Fruit fly (Drosophila melanogaster) whole organism, embryonic: ENCODE data around the gene CG11741.

Experiments
- ATbp ChIP-seq: fragments of 200-800 bp; sonication (Bioruptor generic); optimal IDR thresholded peaks from 2 replicates; lab custom pipeline; 2017; ENCODE audit warnings: missing biosample characterization, mild to moderate bottlenecking, missing genetic modification characterization, missing genetic modification reagents
- B-H1 ChIP-seq: fragments of 200-800 bp; sonication (Bioruptor generic); IDR thresholded peaks from 3 replicates; pipeline ENCODE4 v1.3.6; 2022; ENCODE audit warnings: missing biosample characterization, missing genetic modification characterization
- CG10366 ChIP-seq: fragments of 200-800 bp; sonication (Bioruptor generic); IDR thresholded peaks from 2 replicates; pipeline ENCODE4 v1.3.6; 2022; ENCODE audit warnings: missing biosample characterization, missing genetic modification characterization
- CG11398 ChIP-seq: fragments of 200-800 bp; sonication (Bioruptor generic); optimal IDR thresholded peaks from 2 replicates; lab custom pipeline; 2016; ENCODE audit warnings: missing biosample characterization, missing genetic modification characterization
- CG11504 ChIP-seq: fragments of 200-800 bp; sonication (Bioruptor generic); optimal IDR thresholded peaks from 3 replicates; lab custom pipeline; 2019; ENCODE audit warnings: missing biosample characterization, mild to moderate bottlenecking, missing genetic modification characterization, moderate library complexity
- CG12104 ChIP-seq: fragments of 200-800 bp; sonication (Bioruptor generic); optimal IDR thresholded peaks from 3 replicates; lab custom pipeline; 2016; ENCODE audit warnings: missing biosample characterization, missing genetic modification characterization
- CG13424 ChIP-seq: fragments of 200-800 bp; sonication (Bioruptor generic); optimal IDR thresholded peaks from 2 replicates; lab custom pipeline; 2019; ENCODE audit warnings: missing biosample characterization, mild to moderate bottlenecking, missing genetic modification characterization, moderate library complexity
- CG14667 ChIP-seq: fragments of 200-800 bp; sonication (Bioruptor generic); IDR thresholded peaks from 2 replicates; pipeline ENCODE4 v1.3.6; 2022; ENCODE audit warnings: missing biosample characterization, missing genetic modification characterization
- CG17359 ChIP-seq: fragments of 200-800 bp; sonication (Bioruptor generic); optimal IDR thresholded peaks from 3 replicates; lab custom pipeline; 2018; ENCODE audit warnings: missing biosample characterization, mild to moderate bottlenecking, missing genetic modification characterization, moderate library complexity
- CG31365 ChIP-seq: fragments of 200-800 bp; sonication (Bioruptor generic); optimal IDR thresholded peaks from 2 replicates; lab custom pipeline; 2018; ENCODE audit warnings: missing biosample characterization, mild to moderate bottlenecking, missing genetic modification characterization
- CG3847 ChIP-seq: fragments of 200-800 bp; sonication (Bioruptor generic); IDR thresholded peaks from 2 replicates; pipeline ENCODE4 v1.3.6; 2022; ENCODE audit warnings: missing biosample characterization, missing genetic modification characterization
- CG43689 ChIP-seq: fragments of 200-800 bp; sonication (Bioruptor generic); IDR thresholded peaks from 2 replicates; pipeline ENCODE4 v1.3.6; 2022; ENCODE audit warnings: missing biosample characterization, missing genetic modification characterization
- CG5180 ChIP-seq: fragments of 200-800 bp; sonication (Bioruptor generic); optimal IDR thresholded peaks from 3 replicates; lab custom pipeline; 2017; ENCODE audit warnings: missing biosample characterization, missing genetic modification characterization, mild to moderate bottlenecking, moderate library complexity, missing genetic modification reagents
- CG7372 ChIP-seq: fragments of 200-800 bp; sonication (Bioruptor generic); IDR thresholded peaks from 2 replicates; pipeline ENCODE4 v1.3.6; 2022; ENCODE audit warnings: missing biosample characterization, missing genetic modification characterization
- D ChIP-seq, 2 experiments: fragments of 200-800 bp in 1 of 2; fragments of >200 bp in 1 of 2; sonication (Bioruptor generic) in 1 of 2; optimal IDR thresholded peaks; 2 replicates in 1 of 2; 3 replicates in 1 of 2; lab custom pipeline; 2017; ENCODE audit warnings: mild to moderate bottlenecking in 1 of 2, missing biosample characterization in 1 of 2, missing genetic modification characterization in 1 of 2, missing genetic modification reagents in 1 of 2
- Deaf1 ChIP-seq: fragments of 200-800 bp; optimal IDR thresholded peaks from 3 replicates; lab custom pipeline; 2019; ENCODE audit warnings: missing biosample characterization, mild to moderate bottlenecking, missing genetic modification characterization, moderate library complexity
- E2f2 ChIP-seq: fragments of 200-800 bp; sonication (Bioruptor generic); IDR thresholded peaks from 2 replicates; pipeline ENCODE4 v1.3.6; 2022; ENCODE audit warnings: missing biosample characterization, missing genetic modification characterization
- Hand ChIP-seq: fragments of 200-800 bp; sonication (Bioruptor generic); optimal IDR thresholded peaks from 2 replicates; lab custom pipeline; 2017; ENCODE audit warnings: mild to moderate bottlenecking, missing biosample characterization, missing genetic modification reagents, missing genetic modification characterization
- Hey ChIP-seq: fragments of 200-800 bp; sonication (Bioruptor generic); optimal IDR thresholded peaks from 3 replicates; lab custom pipeline; 2018; ENCODE audit warnings: missing biosample characterization, mild to moderate bottlenecking, missing genetic modification characterization
- MBD-R2 ChIP-seq: fragments of 200-800 bp; sonication (Bioruptor generic); IDR thresholded peaks from 2 replicates; pipeline ENCODE4 v1.3.6; 2022; ENCODE audit warnings: missing biosample characterization, missing genetic modification characterization
- NfI ChIP-seq: fragments of 200-800 bp; sonication (Bioruptor generic); optimal IDR thresholded peaks from 3 replicates; lab custom pipeline; 2018; ENCODE audit warnings: missing biosample characterization, mild to moderate bottlenecking, missing genetic modification characterization, moderate library complexity
- Sox100B ChIP-seq: fragments of 200-800 bp; sonication (Bioruptor generic); optimal IDR thresholded peaks from 3 replicates; lab custom pipeline; 2018; ENCODE audit warnings: missing biosample characterization, mild to moderate bottlenecking, missing genetic modification characterization
- ap ChIP-seq: fragments of 200-800 bp; sonication (Bioruptor generic); IDR thresholded peaks from 2 replicates; pipeline ENCODE4 v1.3.6; 2022; ENCODE audit warnings: missing biosample characterization, missing genetic modification characterization
- ara ChIP-seq: fragments of 200-800 bp; sonication (Bioruptor generic); IDR thresholded peaks from 2 replicates; pipeline ENCODE4 v1.3.6; 2022; ENCODE audit warnings: missing biosample characterization, missing genetic modification characterization
- az2 ChIP-seq: fragments of 200-800 bp; sonication (Bioruptor generic); optimal IDR thresholded peaks from 3 replicates; lab custom pipeline; 2016; ENCODE audit warnings: missing biosample characterization, missing genetic modification characterization
- bowl ChIP-seq: fragments of 200-800 bp; sonication (Bioruptor generic); IDR thresholded peaks from 2 replicates; pipeline ENCODE4 v1.3.6; 2022; ENCODE audit warnings: missing biosample characterization, missing genetic modification characterization
- cas ChIP-seq: fragments of 200-800 bp; sonication (Bioruptor generic); IDR thresholded peaks from 2 replicates; pipeline ENCODE4 v1.3.6; 2022; ENCODE audit warnings: missing biosample characterization, missing genetic modification characterization
- chinmo ChIP-seq: fragments of 200-800 bp; sonication (Bioruptor generic); IDR thresholded peaks from 4 replicates; pipeline ENCODE4 v1.3.6; 2022; ENCODE audit warnings: missing biosample characterization, missing genetic modification characterization; ENCODE audit not compliant: partially characterized antibody
- cwo ChIP-seq: fragments of 200-800 bp; sonication (Bioruptor generic); optimal IDR thresholded peaks from 3 replicates; lab custom pipeline; 2017; ENCODE audit warnings: missing biosample characterization, missing genetic modification characterization, mild to moderate bottlenecking, moderate library complexity, missing genetic modification reagents
- da ChIP-seq: fragments of 200-800 bp; sonication (Bioruptor generic); optimal IDR thresholded peaks from 2 replicates; lab custom pipeline; 2016; ENCODE audit warnings: missing biosample characterization, missing genetic modification characterization
- dimm ChIP-seq: fragments of 200-800 bp; sonication (Bioruptor generic); IDR thresholded peaks from 2 replicates; pipeline ENCODE4 v1.3.6; 2022; ENCODE audit warnings: missing biosample characterization, missing genetic modification characterization
- ewg ChIP-seq: fragments of 200-800 bp; sonication (Bioruptor generic); optimal IDR thresholded peaks from 3 replicates; lab custom pipeline; 2017; ENCODE audit warnings: mild to moderate bottlenecking, missing biosample characterization, missing genetic modification reagents, missing genetic modification characterization
- fd96Cb ChIP-seq: fragments of 200-800 bp; sonication (Bioruptor generic); optimal IDR thresholded peaks from 2 replicates; lab custom pipeline; 2018; ENCODE audit warnings: missing biosample characterization, mild to moderate bottlenecking, missing genetic modification characterization, moderate library complexity
- gem ChIP-seq: fragments of 200-800 bp; sonication (Bioruptor generic); optimal IDR thresholded peaks from 2 replicates; lab custom pipeline; 2019; ENCODE audit warnings: missing biosample characterization, mild to moderate bottlenecking, missing genetic modification characterization, moderate library complexity
- ind ChIP-seq: fragments of 200-800 bp; sonication (Bioruptor generic); optimal IDR thresholded peaks from 3 replicates; lab custom pipeline; 2016; ENCODE audit warnings: missing biosample characterization, missing genetic modification characterization
- lov ChIP-seq, 2 experiments: fragments of 200-800 bp in 1 of 2; fragments of >200 bp in 1 of 2; sonication (Bioruptor generic) in 1 of 2; IDR thresholded peaks in 1 of 2; optimal IDR thresholded peaks in 1 of 2; 2 replicates in 1 of 2; 3 replicates in 1 of 2; pipeline versions ENCODE4 v1.3.6 to Lab custom; 2017 to 2022; ENCODE audit warnings: missing biosample characterization in 1 of 2, missing genetic modification characterization in 1 of 2
- mam ChIP-seq: fragments of 200-800 bp; sonication (Bioruptor generic); optimal IDR thresholded peaks from 3 replicates; lab custom pipeline; 2016; ENCODE audit warnings: missing biosample characterization, missing genetic modification characterization
- odd ChIP-seq: fragments of 200-800 bp; sonication (Bioruptor generic); optimal IDR thresholded peaks from 2 replicates; lab custom pipeline; 2017; ENCODE audit warnings: missing biosample characterization, mild to moderate bottlenecking, missing genetic modification characterization
- peb ChIP-seq: fragments of 200-800 bp; sonication (Bioruptor generic); IDR thresholded peaks from 2 replicates; pipeline ENCODE4 v1.3.6; 2022; ENCODE audit warnings: missing biosample characterization, missing genetic modification characterization
- phol ChIP-seq: fragments of 200-800 bp; sonication (Bioruptor generic); optimal IDR thresholded peaks from 3 replicates; lab custom pipeline; 2018; ENCODE audit warnings: missing biosample characterization, mild to moderate bottlenecking, missing genetic modification characterization, moderate library complexity
- pzg ChIP-seq: fragments of 200-800 bp; sonication (Bioruptor generic); optimal IDR thresholded peaks from 3 replicates; lab custom pipeline; 2018; ENCODE audit warnings: missing biosample characterization, mild to moderate bottlenecking, missing genetic modification characterization, moderate library complexity
- slou ChIP-seq: fragments of 200-800 bp; sonication (Bioruptor generic); optimal IDR thresholded peaks from 3 replicates; lab custom pipeline; 2016; ENCODE audit warnings: missing biosample characterization, missing genetic modification characterization
- sr ChIP-seq: fragments of 200-800 bp; sonication (Bioruptor generic); IDR thresholded peaks from 3 replicates; pipeline ENCODE4 v1.3.6; 2022; ENCODE audit warnings: missing biosample characterization, missing genetic modification characterization
- tap ChIP-seq: fragments of 200-800 bp; optimal IDR thresholded peaks from 3 replicates; lab custom pipeline; 2019; ENCODE audit warnings: missing biosample characterization, mild to moderate bottlenecking, missing genetic modification characterization, moderate library complexity
- trem ChIP-seq: fragments of 200-800 bp; optimal IDR thresholded peaks from 3 replicates; lab custom pipeline; 2019; ENCODE audit warnings: missing biosample characterization, mild to moderate bottlenecking, missing genetic modification characterization, moderate library complexity
- tup ChIP-seq: fragments of 200-800 bp; sonication (Bioruptor generic); optimal IDR thresholded peaks from 2 replicates; lab custom pipeline; 2016; ENCODE audit warnings: missing biosample characterization, mild to moderate bottlenecking, missing genetic modification characterization, moderate library complexity
- unc-4 ChIP-seq: fragments of 200-800 bp; sonication (Bioruptor generic); IDR thresholded peaks from 2 replicates; pipeline ENCODE4 v1.3.6; 2022; ENCODE audit warnings: missing biosample characterization, missing genetic modification characterization; ENCODE audit not compliant: partially characterized antibody
- wek ChIP-seq: fragments of 200-800 bp; sonication (Bioruptor generic); optimal IDR thresholded peaks from 3 replicates; lab custom pipeline; 2018; ENCODE audit warnings: missing biosample characterization, mild to moderate bottlenecking, missing genetic modification characterization, moderate library complexity
- z ChIP-seq: fragments of 200-800 bp; sonication (Bioruptor generic); IDR thresholded peaks from 3 replicates; pipeline ENCODE4 v1.3.6; 2022; ENCODE audit warnings: missing biosample characterization, missing genetic modification characterization

Gene CG11741

DNA sequence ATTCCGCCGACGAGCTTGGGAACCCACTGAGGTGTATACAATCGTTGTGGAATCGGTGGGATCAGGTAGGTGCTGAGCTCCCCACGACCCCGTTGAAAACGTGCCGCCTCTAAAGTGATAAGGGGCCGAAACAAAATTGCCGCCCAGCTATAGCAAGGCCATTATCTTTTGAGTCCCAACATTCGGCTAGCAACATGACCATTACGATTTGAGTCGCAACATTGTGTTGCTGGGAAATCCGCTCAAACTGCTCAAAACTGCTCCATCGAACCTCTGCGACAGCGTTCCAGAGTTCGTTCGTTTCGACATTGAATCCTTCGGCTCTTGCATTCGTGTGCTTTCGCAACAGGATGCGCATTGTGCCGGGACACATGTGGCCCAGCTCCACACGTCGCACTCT is at the start of gene CG11741:
Gene CG11741 (minus strand): TSS at position 16 of the 400 bp plus-strand sequence.
- no peak for TF ChIP-seq mam (GFP tag; lab: Kevin White, UChicago)
- TF ChIP-seq phol (tag; lab: Kevin White, UChicago) = no peak
- no peak for TF ChIP-seq ara (GFP tag; lab: Robert Waterston, UW)
- TF ChIP-seq Deaf1 (tag; lab: Kevin White, UChicago) = peak; percentile 90
- no peak for TF ChIP-seq da
- peak; percentile 98 for TF ChIP-seq CG11504 (tag; lab: Kevin White, UChicago)
- TF ChIP-seq ATbp (GFP tag; lab: Kevin White, UChicago) = no peak
- peak; percentile 89 for TF ChIP-seq z (GFP tag; lab: Robert Waterston, UW)
- 0 out of 4 replicates have a peak, but pooled peaks have one; percentile 47 for TF ChIP-seq chinmo
- no peak for TF ChIP-seq B-H1 (GFP tag; lab: Robert Waterston, UW)
- no peak for TF ChIP-seq trem
- TF ChIP-seq cas (GFP tag; lab: Robert Waterston, UW) = no peak
- TF ChIP-seq CG43689 (GFP tag; lab: Robert Waterston, UW) = no peak
- TF ChIP-seq peb = no peak
- no peak for TF ChIP-seq pzg
- TF ChIP-seq slou = no peak
- TF ChIP-seq E2f2 (GFP tag; lab: Robert Waterston, UW) = no peak
- peak; percentile 89 for TF ChIP-seq cwo
- TF ChIP-seq unc-4 (GFP tag; lab: Robert Waterston, UW) = no peak
- no peak for TF ChIP-seq D (optimal IDR thresholded peaks at IDR 0.05; lab: Kevin White, UChicago)
- no peak for TF ChIP-seq D (GFP tag; optimal IDR thresholded peaks at IDR 0.05; lab: Kevin White, UChicago)
- no peak for TF ChIP-seq lov (optimal IDR thresholded peaks at IDR 0.05; lab: Kevin White, UChicago)
- 0 out of 3 replicates have a peak, but pooled peaks have one; percentile 27 for TF ChIP-seq lov (GFP tag; IDR thresholded peaks at IDR 0.05; lab: Robert Waterston, UW)
- TF ChIP-seq CG14667 (GFP tag; lab: Robert Waterston, UW) = no peak
- TF ChIP-seq CG5180 (GFP tag; lab: Kevin White, UChicago) = peak; percentile 96
- no peak for TF ChIP-seq CG12104
- no peak for TF ChIP-seq tup (GFP tag; lab: Kevin White, UChicago)
- no peak for TF ChIP-seq dimm
- TF ChIP-seq Hey (tag; lab: Kevin White, UChicago) = peak; percentile 77
- no peak for TF ChIP-seq MBD-R2 (GFP tag; lab: Robert Waterston, UW)
- TF ChIP-seq CG11398 = no peak
- TF ChIP-seq fd96Cb (tag; lab: Kevin White, UChicago) = no peak
- TF ChIP-seq ind (GFP tag; lab: Kevin White, UChicago) = no peak
- no peak for TF ChIP-seq wek (GFP tag; lab: Kevin White, UChicago)

DNA sequence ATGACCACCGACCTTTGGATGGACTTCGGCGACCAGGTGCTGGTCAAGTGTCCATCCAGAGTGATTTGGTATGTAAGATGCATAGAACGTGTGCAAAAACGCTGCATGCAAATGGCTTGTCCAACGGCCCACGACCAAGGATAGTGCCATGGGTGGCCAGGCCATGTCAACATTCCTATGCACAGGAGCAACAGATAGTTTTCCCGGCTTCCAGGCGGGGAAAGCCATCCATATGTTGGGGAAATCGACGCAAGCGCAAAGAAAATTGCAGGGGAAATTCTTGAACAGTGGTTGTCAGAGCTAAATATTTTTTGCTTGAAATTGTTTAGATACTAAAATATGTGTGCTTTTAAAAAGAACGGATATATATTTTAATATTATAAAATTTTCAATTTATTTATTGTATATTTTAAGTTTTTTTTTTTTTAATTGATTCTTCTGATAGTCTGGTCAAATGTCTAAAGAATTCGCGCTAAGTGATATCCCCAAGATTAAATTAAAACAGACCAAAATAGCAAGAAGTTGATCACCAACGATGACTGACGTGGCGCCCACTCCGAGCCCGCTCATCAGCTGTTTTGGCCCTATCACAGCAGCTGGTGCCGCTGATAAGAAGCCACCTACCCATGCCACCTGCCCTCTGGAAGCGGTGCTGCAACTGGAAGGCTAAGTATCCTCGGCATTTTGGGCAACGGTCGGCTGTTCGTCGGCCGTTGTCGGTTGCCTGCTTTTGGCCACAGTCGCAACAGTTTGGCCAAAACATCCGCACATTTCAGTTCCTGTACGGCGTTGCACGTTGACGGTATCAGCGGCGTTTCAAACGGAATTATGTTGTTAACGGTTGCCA is 49.0 kb upstream of the CG11741 start, which contains the start of gene 5-HT2B:
Gene 5-HT2B (plus strand): TSS at position 797 of the 847 bp plus-strand sequence.
- TF ChIP-seq NfI (GFP tag; lab: Kevin White, UChicago) (peak; percentile 34), odd (GFP tag; lab: Kevin White, UChicago) (peak; percentile 15), az2 (GFP tag; lab: Kevin White, UChicago) (no peak), ap (GFP tag; lab: Robert Waterston, UW) (no peak), CG13424 (tag; lab: Kevin White, UChicago) (peak; percentile 32), CG7372 (GFP tag; lab: Robert Waterston, UW) (0 out of 2 replicates have a peak, but pooled peaks have one; percentile 14), ewg (GFP tag; lab: Kevin White, UChicago) (peak; percentile 72), Sox100B (GFP tag; lab: Kevin White, UChicago) (no peak), tap (no peak), phol (tag; lab: Kevin White, UChicago) (no peak), CG10366 (GFP tag; lab: Robert Waterston, UW) (0 out of 2 replicates have a peak, but pooled peaks have one; percentile 20), CG17359 (tag; lab: Kevin White, UChicago) (peak; percentile 14), Hand (peak; percentile 40), CG31365 (tag; lab: Kevin White, UChicago) (no peak), sr (no peak), gem (tag; lab: Kevin White, UChicago) (peak; percentile 56), bowl (GFP tag; lab: Robert Waterston, UW) (no peak), CG3847 (GFP tag; lab: Robert Waterston, UW) (peak; percentile 13; the same call in 1 of the 2 replicates)
